Worm (Caenorhabditis elegans) whole organism, late embryonic: Measurements from ENCODE around the gene F28C1.1.

ENCODE experiments used
- ama-1 ChIP-seq: fragments of 150-350 bp; optimal IDR thresholded peaks from 2 replicates; lab custom pipeline; 2014
- ceh-19 ChIP-seq: fragments of 200-800 bp; sonication (Bioruptor generic); optimal IDR thresholded peaks from 2 replicates; lab custom pipeline; 2018; ENCODE audit warnings: mild to moderate bottlenecking, missing genetic modification characterization, missing compliant biosample characterization
- dve-1 ChIP-seq: sonication (generic microtip); optimal IDR thresholded peaks from 2 replicates; lab custom pipeline; 2017; ENCODE audit warnings: antibody characterized with exemption, mild to moderate bottlenecking, missing genetic modification characterization, missing compliant biosample characterization
- fax-1 ChIP-seq: sonication (generic microtip); optimal IDR thresholded peaks from 2 replicates; lab custom pipeline; 2016; ENCODE audit warnings: missing genotype, missing genetic modification characterization, missing compliant biosample characterization
- fkh-10 ChIP-seq: fragments of 150-350 bp; optimal IDR thresholded peaks from 2 replicates; lab custom pipeline; 2014; ENCODE audit warnings: missing biosample characterization, missing genetic modification reagents, missing genetic modification characterization
- hlh-13 ChIP-seq: fragments of 200-800 bp; sonication (Bioruptor generic); optimal IDR thresholded peaks from 2 replicates; lab custom pipeline; 2018; ENCODE audit warnings: mild to moderate bottlenecking, missing genetic modification characterization, missing compliant biosample characterization
- hlh-30 ChIP-seq: sonication (generic microtip); optimal IDR thresholded peaks from 2 replicates; lab custom pipeline; 2017; ENCODE audit warnings: antibody characterized with exemption, missing genetic modification characterization, missing compliant biosample characterization; ENCODE audit not compliant: insufficient read depth
- hlh-8 ChIP-seq: sonication (generic microtip); optimal IDR thresholded peaks from 2 replicates; lab custom pipeline; 2016; ENCODE audit warnings: missing genotype, missing genetic modification characterization, missing compliant biosample characterization
- lim-6 ChIP-seq: sonication (generic microtip); optimal IDR thresholded peaks from 2 replicates; lab custom pipeline; 2016; ENCODE audit warnings: missing genetic modification characterization, missing compliant biosample characterization
- lin-11 ChIP-seq: fragments of 200-800 bp; sonication (Bioruptor generic); optimal IDR thresholded peaks from 2 replicates; lab custom pipeline; 2018; ENCODE audit warnings: mild to moderate bottlenecking, missing genetic modification characterization, missing compliant biosample characterization
- pha-4 ChIP-seq: fragments of 150-350 bp; optimal IDR thresholded peaks from 2 replicates; lab custom pipeline; 2018; ENCODE audit warnings: missing biosample characterization, missing genetic modification reagents, missing genetic modification characterization
- pqm-1 ChIP-seq: sonication (generic microtip); optimal IDR thresholded peaks from 2 replicates; lab custom pipeline; 2016; ENCODE audit warnings: missing genetic modification characterization, missing compliant biosample characterization
- tbx-2 ChIP-seq: sonication (generic microtip); optimal IDR thresholded peaks from 2 replicates; lab custom pipeline; 2016; ENCODE audit warnings: missing genetic modification characterization, missing compliant biosample characterization

DNA sequence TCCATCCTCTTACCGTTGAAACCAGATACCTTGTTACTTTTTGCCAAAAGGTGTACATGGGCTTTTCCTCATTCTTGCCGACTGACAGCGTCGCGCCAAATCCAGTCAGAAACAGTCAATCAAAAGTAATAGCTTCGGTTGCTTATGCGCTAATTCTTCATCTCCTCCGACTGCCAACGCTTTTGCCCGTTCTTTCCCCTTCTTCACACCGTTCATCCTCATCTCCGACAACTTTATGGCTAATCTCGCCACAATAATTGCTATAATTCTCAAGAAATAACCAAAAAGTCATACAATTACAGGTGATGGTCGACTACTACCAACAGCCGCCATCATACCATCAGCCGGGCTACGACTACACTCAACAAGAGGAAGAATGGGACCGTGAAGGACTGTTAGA is 27.5 kb downstream of the F28C1.1 start, which contains the start of gene atn-1:
- TF ChIP-seq fkh-10 (GFP tag; lab: Kevin White, UChicago): no peak
- TF ChIP-seq pha-4 (tag; lab: Kevin White, UChicago): no peak
- TF ChIP-seq tbx-2: no peak
- no peak for TF ChIP-seq hlh-30 (tag; lab: Kevin White, UChicago)
- TF ChIP-seq dve-1 (tag; lab: Kevin White, UChicago): no peak
- no peak for TF ChIP-seq lim-6
- TF ChIP-seq fax-1: no peak
- no peak for TF ChIP-seq hlh-8
- no peak for TF ChIP-seq ama-1
- no peak for TF ChIP-seq hlh-13
- no peak for TF ChIP-seq lin-11 (tag; lab: Kevin White, UChicago)
- no peak for TF ChIP-seq pqm-1
- no peak for TF ChIP-seq ceh-19 (GFP tag; lab: Kevin White, UChicago)
